Fruit fly (Drosophila melanogaster) whole organism, prepupa: Measurements from ENCODE around the gene Atox1.

Source experiments
- Blimp-1 ChIP-seq: fragments of 200-800 bp; sonication (Bioruptor generic); optimal IDR thresholded peaks from 3 replicates; lab custom pipeline; 2017; ENCODE audit warnings: missing biosample characterization, missing genetic modification characterization, mild to moderate bottlenecking, moderate library complexity, missing genetic modification reagents
- CG10631 ChIP-seq: fragments of 200-800 bp; sonication (Bioruptor generic); optimal IDR thresholded peaks from 2 replicates; lab custom pipeline; 2016; ENCODE audit warnings: missing biosample characterization, missing genetic modification characterization
- CG10669 ChIP-seq: fragments of 200-800 bp; sonication (Bioruptor generic); optimal IDR thresholded peaks from 3 replicates; lab custom pipeline; 2018; ENCODE audit warnings: missing biosample characterization, mild to moderate bottlenecking, missing genetic modification characterization, moderate library complexity
- CG11762 ChIP-seq: fragments of 200-800 bp; sonication (Bioruptor generic); optimal IDR thresholded peaks from 3 replicates; lab custom pipeline; 2016; ENCODE audit warnings: missing biosample characterization, missing genetic modification characterization; ENCODE audit not compliant: insufficient read depth
- CG11902 ChIP-seq: fragments of 200-800 bp; sonication (Bioruptor generic); optimal IDR thresholded peaks from 3 replicates; lab custom pipeline; 2016; ENCODE audit warnings: missing biosample characterization, missing genetic modification characterization
- CG15336 ChIP-seq: fragments of 200-800 bp; sonication (Bioruptor generic); IDR thresholded peaks from 2 replicates; pipeline ENCODE4 v1.3.6; 2022; ENCODE audit warnings: missing biosample characterization, missing genetic modification characterization
- CG1621 ChIP-seq: fragments of 200-800 bp; sonication (Bioruptor generic); optimal IDR thresholded peaks from 3 replicates; lab custom pipeline; 2018; ENCODE audit warnings: missing biosample characterization, mild to moderate bottlenecking, missing genetic modification characterization
- CG16779 ChIP-seq: fragments of 200-800 bp; sonication (Bioruptor generic); optimal IDR thresholded peaks from 3 replicates; lab custom pipeline; 2017; ENCODE audit warnings: missing biosample characterization, mild to moderate bottlenecking, missing genetic modification characterization
- CG3032 ChIP-seq: fragments of 200-800 bp; optimal IDR thresholded peaks from 2 replicates; lab custom pipeline; 2019; ENCODE audit warnings: missing biosample characterization, mild to moderate bottlenecking, missing genetic modification characterization, moderate library complexity
- CG31627 ChIP-seq: fragments of 200-800 bp; sonication (Bioruptor generic); optimal IDR thresholded peaks from 3 replicates; lab custom pipeline; 2016; ENCODE audit warnings: missing biosample characterization, missing genetic modification characterization
- CG32006 ChIP-seq: fragments of 200-800 bp; sonication (Bioruptor generic); optimal IDR thresholded peaks from 3 replicates; lab custom pipeline; 2017; ENCODE audit warnings: missing biosample characterization, mild to moderate bottlenecking, missing genetic modification characterization
- CG34406 ChIP-seq: fragments of 200-800 bp; sonication (Bioruptor generic); optimal IDR thresholded peaks from 3 replicates; lab custom pipeline; 2016; ENCODE audit warnings: missing biosample characterization, missing genetic modification characterization
- CG3919 ChIP-seq: fragments of 200-800 bp; sonication (Bioruptor generic); optimal IDR thresholded peaks from 3 replicates; lab custom pipeline; 2016; ENCODE audit warnings: missing biosample characterization, missing genetic modification characterization
- CG6163 ChIP-seq: fragments of 200-800 bp; sonication (Bioruptor generic); IDR thresholded peaks from 3 replicates; pipeline ENCODE4 v1.3.6; 2022; ENCODE audit warnings: missing biosample characterization, missing genetic modification characterization
- CG6276 ChIP-seq: fragments of 200-800 bp; sonication (Bioruptor generic); optimal IDR thresholded peaks from 2 replicates; lab custom pipeline; 2017; ENCODE audit warnings: missing biosample characterization, mild to moderate bottlenecking, missing genetic modification characterization
- CG6808 ChIP-seq: fragments of 200-800 bp; sonication (Bioruptor generic); optimal IDR thresholded peaks from 3 replicates; lab custom pipeline; 2017; ENCODE audit warnings: missing biosample characterization, missing genetic modification characterization, mild to moderate bottlenecking, moderate library complexity, missing genetic modification reagents
- CG6854 ChIP-seq: fragments of 200-800 bp; sonication (Bioruptor generic); optimal IDR thresholded peaks from 2 replicates; lab custom pipeline; 2017; ENCODE audit warnings: missing biosample characterization, mild to moderate bottlenecking, missing genetic modification characterization
- CG8119 ChIP-seq: fragments of 200-800 bp; sonication (Bioruptor generic); IDR thresholded peaks from 3 replicates; pipeline ENCODE4 v1.3.6; 2022; ENCODE audit warnings: missing biosample characterization, missing genetic modification characterization
- CG8319 ChIP-seq: fragments of 200-800 bp; sonication (Bioruptor generic); optimal IDR thresholded peaks from 3 replicates; lab custom pipeline; 2016; ENCODE audit warnings: missing biosample characterization, missing genetic modification characterization
- CG8632 ChIP-seq: fragments of 200-800 bp; sonication (Bioruptor generic); optimal IDR thresholded peaks from 3 replicates; lab custom pipeline; 2016; ENCODE audit warnings: missing biosample characterization, missing genetic modification characterization
- Eip78C ChIP-seq: fragments of 200-800 bp; sonication (Bioruptor generic); peaks from one replicate; lab custom pipeline; 2016; ENCODE audit warnings: missing biosample characterization, missing genetic modification characterization
- Ets96B ChIP-seq: fragments of 200-800 bp; optimal IDR thresholded peaks from 2 replicates; lab custom pipeline; 2019; ENCODE audit warnings: missing biosample characterization, mild to moderate bottlenecking, missing genetic modification characterization, moderate library complexity
- Hr38 ChIP-seq: sonication (Bioruptor generic); optimal IDR thresholded peaks from 2 replicates; lab custom pipeline; 2016; ENCODE audit warnings: missing biosample characterization, missing genetic modification characterization
- Hr39 ChIP-seq: fragments of 200-800 bp; sonication (Bioruptor generic); optimal IDR thresholded peaks from 2 replicates; lab custom pipeline; 2016; ENCODE audit warnings: missing biosample characterization, missing genetic modification characterization
- Met ChIP-seq: fragments of 200-800 bp; sonication (Bioruptor generic); optimal IDR thresholded peaks from 3 replicates; lab custom pipeline; 2016; ENCODE audit warnings: missing biosample characterization, missing genetic modification characterization
- Smox ChIP-seq: fragments of 200-800 bp; sonication (Bioruptor generic); optimal IDR thresholded peaks from 3 replicates; lab custom pipeline; 2016; ENCODE audit warnings: missing biosample characterization, missing genetic modification characterization
- Sox102F ChIP-seq: fragments of 200-800 bp; sonication (Bioruptor generic); optimal IDR thresholded peaks from 2 replicates; lab custom pipeline; 2016; ENCODE audit warnings: missing biosample characterization, mild to moderate bottlenecking, missing genetic modification characterization
- Sox14 ChIP-seq: fragments of 200-800 bp; sonication (Bioruptor generic); optimal IDR thresholded peaks from 3 replicates; lab custom pipeline; 2016; ENCODE audit warnings: missing biosample characterization, missing genetic modification characterization
- achi ChIP-seq: fragments of 200-800 bp; sonication (Bioruptor generic); optimal IDR thresholded peaks from 3 replicates; lab custom pipeline; 2016; ENCODE audit warnings: missing biosample characterization, missing genetic modification characterization
- acj6 ChIP-seq: fragments of 200-800 bp; sonication (Bioruptor generic); optimal IDR thresholded peaks from 3 replicates; lab custom pipeline; 2016; ENCODE audit warnings: missing biosample characterization, missing genetic modification characterization
- cyc ChIP-seq: fragments of 200-800 bp; sonication (Bioruptor generic); optimal IDR thresholded peaks from 3 replicates; lab custom pipeline; 2016; ENCODE audit warnings: missing biosample characterization, missing genetic modification characterization
- dac ChIP-seq: fragments of 200-800 bp; sonication (Bioruptor generic); optimal IDR thresholded peaks from 2 replicates; lab custom pipeline; 2017; ENCODE audit warnings: missing biosample characterization, mild to moderate bottlenecking, missing genetic modification characterization
- dsx ChIP-seq: fragments of 200-800 bp; optimal IDR thresholded peaks from 3 replicates; lab custom pipeline; 2019; ENCODE audit warnings: missing biosample characterization, mild to moderate bottlenecking, missing genetic modification characterization, moderate library complexity; ENCODE audit not compliant: poor library complexity, severe bottlenecking
- eg ChIP-seq: fragments of 200-800 bp; sonication (Bioruptor generic); IDR thresholded peaks from 3 replicates; pipeline ENCODE4 v1.3.6; 2022; ENCODE audit warnings: missing biosample characterization, missing genetic modification characterization
- esn ChIP-seq: fragments of 200-800 bp; sonication (Bioruptor generic); optimal IDR thresholded peaks from 2 replicates; lab custom pipeline; 2016; ENCODE audit warnings: missing biosample characterization, mild to moderate bottlenecking, missing genetic modification characterization, moderate library complexity
- fd59A ChIP-seq: fragments of 200-800 bp; sonication (Bioruptor generic); optimal IDR thresholded peaks from 2 replicates; lab custom pipeline; 2017; ENCODE audit warnings: missing biosample characterization, mild to moderate bottlenecking, missing genetic modification characterization, missing genetic modification reagents
- fkh ChIP-seq: fragments of 200-800 bp; sonication (Bioruptor generic); optimal IDR thresholded peaks from 3 replicates; lab custom pipeline; 2017; ENCODE audit warnings: missing biosample characterization, mild to moderate bottlenecking, missing genetic modification characterization, moderate library complexity
- pdm3 ChIP-seq: fragments of 200-800 bp; sonication (Bioruptor generic); optimal IDR thresholded peaks from 3 replicates; lab custom pipeline; 2016; ENCODE audit warnings: missing biosample characterization, missing genetic modification characterization
- salr ChIP-seq, 2 experiments: fragments of 200-800 bp; sonication (Bioruptor generic); optimal IDR thresholded peaks; 3 replicates each; lab custom pipeline; 2016 to 2018; ENCODE audit warnings: missing biosample characterization in 2 of 2, missing genetic modification characterization in 2 of 2, mild to moderate bottlenecking in 1 of 2
- spab ChIP-seq: fragments of 200-800 bp; sonication (Bioruptor generic); optimal IDR thresholded peaks from 2 replicates; lab custom pipeline; 2017; ENCODE audit warnings: missing biosample characterization, mild to moderate bottlenecking, missing genetic modification characterization, missing genetic modification reagents
- ss ChIP-seq, 2 experiments: fragments of 200-800 bp; sonication (Bioruptor generic); optimal IDR thresholded peaks; 2 replicates in 1 of 2; 3 replicates in 1 of 2; lab custom pipeline; 2017 to 2018; ENCODE audit warnings: mild to moderate bottlenecking in 2 of 2, missing biosample characterization in 2 of 2, missing genetic modification characterization in 2 of 2, moderate library complexity in 1 of 2
- svp ChIP-seq: fragments of 200-800 bp; sonication (Bioruptor generic); peaks from one replicate; lab custom pipeline; 2016; ENCODE audit warnings: missing biosample characterization, missing genetic modification characterization
- topi ChIP-seq: fragments of 200-800 bp; sonication (Bioruptor generic); optimal IDR thresholded peaks from 3 replicates; lab custom pipeline; 2016; ENCODE audit warnings: missing biosample characterization, missing genetic modification characterization
- vri ChIP-seq: fragments of 200-800 bp; sonication (Bioruptor generic); optimal IDR thresholded peaks from 3 replicates; lab custom pipeline; 2016; ENCODE audit warnings: missing biosample characterization, mild to moderate bottlenecking, missing genetic modification characterization

Atox1 gene

DNA sequence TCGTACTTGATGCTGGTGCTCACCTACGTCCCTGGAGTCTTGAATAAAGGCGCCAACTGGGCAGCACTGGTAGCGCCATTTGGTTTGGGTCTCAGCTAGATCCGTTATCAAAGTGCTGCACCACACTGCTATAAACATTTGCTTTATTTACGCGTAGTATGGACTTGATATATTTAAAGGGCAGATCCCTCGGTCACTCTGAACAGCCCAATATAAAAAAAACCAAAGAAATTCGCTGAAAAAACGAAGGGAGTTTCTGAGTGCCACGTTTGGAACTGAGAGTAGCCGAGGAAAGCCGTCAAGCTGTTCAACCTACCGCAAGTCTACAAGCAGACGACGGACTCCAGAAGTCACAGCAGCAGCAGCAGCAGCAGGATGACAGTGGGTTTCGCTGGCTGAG, at the start of gene Atox1:
Gene Atox1 (plus strand): TSS at position 181 of the 400 bp plus-strand sequence.
- TF ChIP-seq eg (peak; percentile 36; the same call in 1 of the 3 replicates), achi (GFP tag; lab: Kevin White, UChicago) (no peak), fkh (GFP tag; lab: Kevin White, UChicago) (peak; percentile 14), CG8119 (GFP tag; lab: Robert Waterston, UW) (peak; percentile 38; the same call in 2 of the 3 replicates), salr (GFP tag; optimal IDR thresholded peaks at IDR 0.05; lab: Kevin White, UChicago) (no peak), pdm3 (GFP tag; lab: Kevin White, UChicago) (no peak), CG8632 (GFP tag; lab: Kevin White, UChicago) (no peak), Hr38 (GFP tag; lab: Kevin White, UChicago) (no peak), acj6 (GFP tag; lab: Kevin White, UChicago) (no peak), CG15336 (GFP tag; lab: Robert Waterston, UW) (peak; percentile 25; the same call in 1 of the 2 replicates), CG11762 (GFP tag; lab: Kevin White, UChicago) (no peak), CG32006 (GFP tag; lab: Kevin White, UChicago) (no peak), CG3032 (tag; lab: Kevin White, UChicago) (peak; percentile 41), ss (GFP tag; optimal IDR thresholded peaks at IDR 0.05; lab: Kevin White, UChicago) (peak in 1 of 2 experiments; percentile 38), topi (no peak), CG1621 (tag; lab: Kevin White, UChicago) (peak; percentile 42), svp (GFP tag; lab: Kevin White, UChicago) (peak; percentile 66), CG6808 (GFP tag; lab: Kevin White, UChicago) (peak; percentile 100), CG3919 (GFP tag; lab: Kevin White, UChicago) (no peak), cyc (no peak), CG16779 (tag; lab: Kevin White, UChicago) (no peak), Sox14 (GFP tag; lab: Kevin White, UChicago) (peak; percentile 47), CG8319 (GFP tag; lab: Kevin White, UChicago) (no peak), Ets96B (no peak), Eip78C (peak; percentile 81), CG31627 (GFP tag; lab: Kevin White, UChicago) (no peak), CG6854 (GFP tag; lab: Kevin White, UChicago) (peak; percentile 54), CG6163 (GFP tag; lab: Robert Waterston, UW) (peak; percentile 60), esn (GFP tag; lab: Kevin White, UChicago) (peak; percentile 48)

DNA sequence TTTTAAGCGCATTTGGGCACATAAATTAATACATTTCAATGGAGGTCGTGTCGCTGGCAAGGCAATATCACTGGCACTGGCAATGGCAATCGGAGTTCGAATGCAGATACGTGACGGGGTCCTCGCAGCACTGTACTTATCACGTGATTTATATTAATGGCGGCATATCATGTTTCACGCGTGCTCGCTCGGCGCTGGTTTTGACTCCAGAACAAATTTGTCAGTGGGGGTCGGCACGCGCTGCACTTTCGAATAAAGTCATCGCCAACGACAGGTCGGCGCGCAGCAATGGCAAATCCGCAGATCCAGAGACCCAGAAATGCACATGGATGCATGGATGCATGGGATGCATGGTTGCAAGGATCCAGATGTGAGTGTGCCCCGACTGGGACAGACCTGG, 49.5 kb upstream of the Atox1 start:
- TF ChIP-seq CG10669 (no peak), ss (GFP tag; optimal IDR thresholded peaks at IDR 0.05; lab: Kevin White, UChicago) (peak in 1 of 2 experiments; percentile 53), acj6 (GFP tag; lab: Kevin White, UChicago) (no peak), Sox14 (GFP tag; lab: Kevin White, UChicago) (no peak), svp (GFP tag; lab: Kevin White, UChicago) (peak; percentile 54), cyc (no peak), dac (no peak)
- TF ChIP-seq, all 60 proteins: peak for 2

DNA sequence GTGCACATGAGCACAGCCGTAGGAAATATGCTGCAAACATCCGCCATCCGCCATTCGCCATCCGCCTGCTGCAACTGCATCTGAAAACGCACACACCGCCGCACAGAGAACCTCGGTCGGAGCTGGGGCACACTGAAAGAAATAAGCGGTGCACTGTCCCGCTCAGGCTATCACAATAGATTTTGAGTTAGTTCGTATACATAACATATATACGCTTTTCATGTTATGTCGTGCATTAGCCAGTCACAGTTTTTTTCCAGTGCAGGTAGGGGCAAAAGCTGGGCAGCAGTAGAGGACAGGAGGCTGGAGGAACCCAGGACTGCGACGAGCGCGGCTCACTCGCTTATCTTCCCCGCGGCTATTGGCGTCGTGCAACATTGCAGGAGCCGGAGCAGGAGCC, 46.4 kb upstream of the Atox1 start:
- TF ChIP-seq CG6276 (GFP tag; lab: Kevin White, UChicago): no peak
- TF ChIP-seq Met (GFP tag; lab: Kevin White, UChicago): peak; percentile 71
- TF ChIP-seq Ets96B: peak; percentile 43
- peak; percentile 35 for TF ChIP-seq CG8632 (GFP tag; lab: Kevin White, UChicago)
- peak; percentile 66 for TF ChIP-seq Hr39 (GFP tag; lab: Kevin White, UChicago)
- peak; percentile 54 for TF ChIP-seq fd59A (GFP tag; lab: Kevin White, UChicago)
- no peak for TF ChIP-seq dac
- peak; percentile 67 for TF ChIP-seq Sox102F (GFP tag; lab: Kevin White, UChicago)
- no peak for TF ChIP-seq fkh (GFP tag; lab: Kevin White, UChicago)
- 0 out of 3 replicates have a peak, but pooled peaks have one; percentile 54 for TF ChIP-seq eg
- TF ChIP-seq CG31627 (GFP tag; lab: Kevin White, UChicago): peak; percentile 67
- no peak for TF ChIP-seq CG32006 (GFP tag; lab: Kevin White, UChicago)
- peak; percentile 23 for TF ChIP-seq CG34406 (GFP tag; lab: Kevin White, UChicago)
- no peak for TF ChIP-seq CG15336 (GFP tag; lab: Robert Waterston, UW)
- TF ChIP-seq Eip78C: peak; percentile 81
- peak; percentile 51 for TF ChIP-seq Smox (GFP tag; lab: Kevin White, UChicago)
- TF ChIP-seq dsx (GFP tag; lab: Kevin White, UChicago): peak; percentile 54
- peak; percentile 32 for TF ChIP-seq CG6854 (GFP tag; lab: Kevin White, UChicago)
- peak; percentile 42 for TF ChIP-seq achi (GFP tag; lab: Kevin White, UChicago)
- peak; percentile 60 for TF ChIP-seq topi
- TF ChIP-seq vri (GFP tag; lab: Kevin White, UChicago): peak; percentile 46
- TF ChIP-seq CG11902 (GFP tag; lab: Kevin White, UChicago): peak; percentile 40
- TF ChIP-seq Blimp-1: no peak
- TF ChIP-seq CG10631 (GFP tag; lab: Kevin White, UChicago): peak; percentile 55
- no peak for TF ChIP-seq Hr38 (GFP tag; lab: Kevin White, UChicago)
- TF ChIP-seq pdm3 (GFP tag; lab: Kevin White, UChicago): peak; percentile 61
- TF ChIP-seq spab: peak; percentile 47
- TF ChIP-seq CG3032 (tag; lab: Kevin White, UChicago): peak; percentile 48
- peak; percentile 72; the same call in 2 of the 3 replicates for TF ChIP-seq CG6163 (GFP tag; lab: Robert Waterston, UW)
